Worm (Caenorhabditis elegans): Measurements from ENCODE around the gene srbc-45.
A peak's percentile ranks its signal among the peaks of the same experiment; 100 is the strongest.

srbc-45 gene

ce11 chrV:12806190-12806589 is 2.8 kb downstream of the srbc-45 start, which contains the start of gene ZC443.7:
Gene ZC443.7, plus strand, starts transcription at chrV:12806490.
- TF ChIP-seq xnd-1 (tag; optimal IDR thresholded peaks at IDR 0.05) (no peak), snpc-3.4 (tag; optimal IDR thresholded peaks at IDR 0.05) (no peak), F49E8.2 (tag; optimal IDR thresholded peaks at IDR 0.05; ENCODE audit: insufficient read depth) (no peak), F57A8.1 (GFP tag; optimal IDR thresholded peaks at IDR 0.05) (no peak), nfya-1 (tag; optimal IDR thresholded peaks at IDR 0.05; ENCODE audit: borderline replicate concordance, insufficient read depth) (no peak), repo-1 (tag; optimal IDR thresholded peaks at IDR 0.05) (no peak), akir-1 (GFP tag; optimal IDR thresholded peaks at IDR 0.05) (no peak), let-526 (GFP tag; IDR thresholded peaks at IDR 0.05) (no peak), B0035.1 (tag; optimal IDR thresholded peaks at IDR 0.05) (no peak), aptf-3 (GFP tag; IDR thresholded peaks at IDR 0.05) (no peak), F37B4.10 (GFP tag; IDR thresholded peaks at IDR 0.05) (no peak), aptf-2 (GFP tag; conservative IDR thresholded peaks at IDR 0.05) (no peak), Y79H2A.3 (GFP tag; conservative IDR thresholded peaks at IDR 0.05) (no peak), nhr-179 (tag; optimal IDR thresholded peaks at IDR 0.05) (no peak), mcd-1 (GFP tag; IDR thresholded peaks at IDR 0.05) (no peak)

DNA sequence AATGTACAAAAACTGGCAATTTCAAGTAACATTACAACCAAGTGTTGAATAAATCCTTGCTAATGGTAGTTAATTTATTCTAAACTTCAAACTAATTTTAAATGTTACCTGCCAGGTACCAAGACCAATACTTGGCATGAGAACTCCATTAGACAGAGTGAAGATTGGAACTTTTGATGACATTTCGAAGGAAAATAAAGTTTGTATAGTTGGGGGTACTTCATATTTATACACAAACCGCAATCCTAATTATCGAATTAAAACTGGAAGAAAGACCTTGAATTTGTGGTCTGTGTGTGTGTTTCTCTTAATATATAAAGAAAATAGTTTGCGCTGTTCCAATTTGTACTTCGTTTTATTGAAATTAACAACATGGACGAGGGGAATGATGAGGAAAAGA is 6.5 kb downstream of the srbc-45 start, which contains the start of gene ZC443.1:
Gene ZC443.1, minus strand, starts transcription at position 205 of the 400 bp plus-strand sequence.
- TF ChIP-seq sdz-38 (tag; optimal IDR thresholded peaks at IDR 0.05) (no peak), F22D6.2 (tag; optimal IDR thresholded peaks at IDR 0.05) (no peak), ztf-22 (GFP tag; optimal IDR thresholded peaks at IDR 0.05) (no peak), F23B12.7 (tag; optimal IDR thresholded peaks at IDR 0.05; ENCODE audit: insufficient read depth) (no peak)

ce11 chrV:12811126-12811525 is 7.8 kb downstream of the srbc-45 start, which contains the start of gene ZC443.2:
Gene ZC443.2, minus strand, starts transcription at chrV:12811192.
- TF ChIP-seq bed-2 (GFP tag; IDR thresholded peaks at IDR 0.05) (no peak), mes-4 (tag; optimal IDR thresholded peaks at IDR 0.05) (no peak), F55B11.4 (tag; optimal IDR thresholded peaks at IDR 0.05; ENCODE audit: borderline replicate concordance, insufficient read depth) (no peak), ceh-27 (GFP tag; optimal IDR thresholded peaks at IDR 0.05) (peak; percentile 47), snpc-3.4 (tag; optimal IDR thresholded peaks at IDR 0.05) (no peak), lin-54 (GFP tag; optimal IDR thresholded peaks at IDR 0.05) (no peak)

ce11 chrV:12811810-12812209 is 8.4 kb downstream of the srbc-45 start:
- TF ChIP-seq nfyb-1 (GFP tag; IDR thresholded peaks at IDR 0.05) (0 out of 2 replicates have a peak, but pooled peaks have one; percentile 63), cebp-1 (GFP tag; IDR thresholded peaks at IDR 0.05) (no peak), cebp-1 (tag; optimal IDR thresholded peaks at IDR 0.05) (peak; percentile 23), B0336.3 (GFP tag; IDR thresholded peaks at IDR 0.05) (no peak), F22D6.2 (tag; optimal IDR thresholded peaks at IDR 0.05) (no peak), ama-1 (optimal IDR thresholded peaks at IDR 0.05) (no peak), ama-1 (GFP tag; optimal IDR thresholded peaks at IDR 0.05) (peak in 1 of 2 experiments; percentile 55), B0019.2 (GFP tag; conservative IDR thresholded peaks at IDR 0.05) (no peak), Y79H2A.3 (GFP tag; conservative IDR thresholded peaks at IDR 0.05) (no peak), K11D2.4 (GFP tag; IDR thresholded peaks at IDR 0.05) (0 out of 2 replicates have a peak, but pooled peaks have one; percentile 14), bed-2 (GFP tag; IDR thresholded peaks at IDR 0.05) (no peak), F52B5.7 (tag; optimal IDR thresholded peaks at IDR 0.05) (no peak), bed-1 (GFP tag; IDR thresholded peaks at IDR 0.05) (no peak), madf-6 (GFP tag; IDR thresholded peaks at IDR 0.05) (no peak), lir-1 (GFP tag; conservative IDR thresholded peaks at IDR 0.05) (peak; percentile 43; the same call in 1 of the 2 replicates), C06A6.2 (GFP tag; conservative IDR thresholded peaks at IDR 0.05) (peak; percentile 12; the same call in 1 of the 2 replicates), F49E8.2 (tag; optimal IDR thresholded peaks at IDR 0.05; ENCODE audit: insufficient read depth) (no peak), Y95B8A.8 (GFP tag; IDR thresholded peaks at IDR 0.05) (0 out of 2 replicates have a peak, but pooled peaks have one; percentile 20), hlh-12 (tag; optimal IDR thresholded peaks at IDR 0.05) (no peak), lin-54 (GFP tag; optimal IDR thresholded peaks at IDR 0.05) (no peak)
